Worm (Caenorhabditis elegans) whole organism, young adult: ENCODE results near the gene F28F8.9.
A peak's percentile ranks its signal among the peaks of the same experiment; 100 is the strongest.

Experiments
- B0336.3 ChIP-seq: fragments of 200-800 bp; sonication (Bioruptor generic); IDR thresholded peaks from 2 replicates; pipeline ENCODE4 v1.3.6; 2022; ENCODE audit warnings: missing genetic modification characterization, missing compliant biosample characterization
- C17E4.6 ChIP-seq: fragments of 200-800 bp; sonication (Bioruptor generic); IDR thresholded peaks from 2 replicates; pipeline ENCODE4 v1.3.6; 2022; ENCODE audit warnings: missing genetic modification reagents, missing genetic modification characterization, missing compliant biosample characterization
- D2030.7 ChIP-seq: fragments of 200-800 bp; sonication (Bioruptor generic); IDR thresholded peaks from 2 replicates; pipeline ENCODE4 v1.3.6; 2022; ENCODE audit warnings: missing genetic modification reagents, missing genetic modification characterization, missing compliant biosample characterization
- F49E8.2 ChIP-seq: sonication (generic microtip); optimal IDR thresholded peaks from 3 replicates; lab custom pipeline; 2017; ENCODE audit warnings: missing genetic modification characterization, mild to moderate bottlenecking, missing compliant biosample characterization, antibody characterized with exemption, moderate library complexity; ENCODE audit not compliant: insufficient read depth
- F52B5.7 ChIP-seq: sonication (generic microtip); optimal IDR thresholded peaks from 2 replicates; lab custom pipeline; 2016; ENCODE audit warnings: mild to moderate bottlenecking, missing genetic modification characterization, missing compliant biosample characterization
- K12H6.12 ChIP-seq: fragments of 200-800 bp; sonication (Bioruptor generic); optimal IDR thresholded peaks from 2 replicates; lab custom pipeline; 2018; ENCODE audit warnings: mild to moderate bottlenecking, missing genetic modification characterization, missing compliant biosample characterization
- T26A5.8 ChIP-seq: sonication (generic microtip); optimal IDR thresholded peaks from 2 replicates; lab custom pipeline; 2016; ENCODE audit warnings: missing genetic modification characterization, missing compliant biosample characterization
- Y53F4B.3 ChIP-seq: fragments of 200-800 bp; sonication (Bioruptor generic); IDR thresholded peaks from 2 replicates; pipeline ENCODE4 v1.3.6; 2022; ENCODE audit warnings: missing genetic modification reagents, missing genetic modification characterization, missing compliant biosample characterization
- Y67H2A.10 ChIP-seq: fragments of 200-800 bp; sonication (Bioruptor generic); conservative IDR thresholded peaks from 2 replicates; pipeline ENCODE4 v1.3.6; 2022; ENCODE audit warnings: missing genetic modification reagents, missing genetic modification characterization, missing compliant biosample characterization
- ZK185.1 ChIP-seq: sonication (generic microtip); optimal IDR thresholded peaks from 2 replicates; lab custom pipeline; 2016; ENCODE audit warnings: mild to moderate bottlenecking, missing genetic modification characterization, missing compliant biosample characterization; ENCODE audit not compliant: poor library complexity, severe bottlenecking
- aptf-2 ChIP-seq: fragments of 200-800 bp; sonication (Bioruptor generic); conservative IDR thresholded peaks from 2 replicates; pipeline ENCODE4 v1.3.6; 2022; ENCODE audit warnings: missing genetic modification reagents, missing genetic modification characterization, missing compliant biosample characterization
- atf-7 ChIP-seq: sonication (generic microtip); optimal IDR thresholded peaks from 2 replicates; lab custom pipeline; 2017; ENCODE audit warnings: mild to moderate bottlenecking, missing genetic modification characterization, missing compliant biosample characterization
- bed-1 ChIP-seq: fragments of 200-800 bp; sonication (Bioruptor generic); IDR thresholded peaks from 2 replicates; pipeline ENCODE4 v1.3.6; 2022; ENCODE audit warnings: missing genetic modification reagents, missing genetic modification characterization, missing compliant biosample characterization
- bed-2 ChIP-seq: fragments of 200-800 bp; sonication (Bioruptor generic); IDR thresholded peaks from 2 replicates; pipeline ENCODE4 v1.3.6; 2022; ENCODE audit warnings: missing genetic modification reagents, missing genetic modification characterization, missing compliant biosample characterization
- ccch-3 ChIP-seq: fragments of 200-800 bp; sonication (Bioruptor generic); optimal IDR thresholded peaks from 2 replicates; lab custom pipeline; 2018; ENCODE audit warnings: mild to moderate bottlenecking, missing genetic modification characterization, missing compliant biosample characterization
- ceh-100 ChIP-seq: fragments of 200-800 bp; sonication (Bioruptor generic); IDR thresholded peaks from 2 replicates; pipeline ENCODE4 v1.3.6; 2022; ENCODE audit warnings: missing genetic modification reagents, missing genetic modification characterization, missing compliant biosample characterization
- ceh-91 ChIP-seq: fragments of 200-800 bp; sonication (Bioruptor generic); IDR thresholded peaks from 2 replicates; pipeline ENCODE4 v1.3.6; 2022; ENCODE audit warnings: missing genetic modification reagents, missing genetic modification characterization, missing compliant biosample characterization
- dpff-1 ChIP-seq: sonication (generic microtip); optimal IDR thresholded peaks from 2 replicates; lab custom pipeline; 2017; ENCODE audit warnings: mild to moderate bottlenecking, missing genetic modification characterization, missing compliant biosample characterization
- dpl-1 ChIP-seq: fragments of 150-350 bp; optimal IDR thresholded peaks from 2 replicates; lab custom pipeline; 2014; ENCODE audit warnings: missing biosample characterization, missing genetic modification reagents, missing genetic modification characterization
- egl-18 ChIP-seq: fragments of 200-800 bp; sonication (Bioruptor generic); IDR thresholded peaks from 2 replicates; pipeline ENCODE4 v1.3.6; 2022; ENCODE audit warnings: missing genetic modification reagents, missing genetic modification characterization, missing compliant biosample characterization
- egrh-3 ChIP-seq: fragments of 200-800 bp; sonication (Bioruptor generic); IDR thresholded peaks from 2 replicates; pipeline ENCODE4 v1.3.6; 2022; ENCODE audit warnings: missing genetic modification reagents, missing genetic modification characterization, missing compliant biosample characterization
- hlh-26 ChIP-seq: fragments of 200-800 bp; sonication (Bioruptor generic); conservative IDR thresholded peaks from 2 replicates; pipeline ENCODE4 v1.3.6; 2022; ENCODE audit warnings: missing genetic modification reagents, missing genetic modification characterization, missing compliant biosample characterization
- hmg-1.2 ChIP-seq: fragments of 200-800 bp; sonication (Bioruptor generic); IDR thresholded peaks from 2 replicates; pipeline ENCODE4 v1.3.6; 2022; ENCODE audit warnings: missing genetic modification reagents, missing genetic modification characterization, missing compliant biosample characterization
- hmg-20 ChIP-seq: fragments of 200-800 bp; sonication (Bioruptor generic); IDR thresholded peaks from 2 replicates; pipeline ENCODE4 v1.3.6; 2022; ENCODE audit warnings: missing genetic modification reagents, missing genetic modification characterization, missing compliant biosample characterization
- hrde-1 ChIP-seq: sonication (generic microtip); optimal IDR thresholded peaks from 2 replicates; lab custom pipeline; 2016; ENCODE audit warnings: missing genetic modification characterization, mild to moderate bottlenecking, missing compliant biosample characterization, moderate library complexity, missing genotype, missing genetic modification reagents, borderline replicate concordance
- let-526 ChIP-seq: fragments of 200-800 bp; sonication (Bioruptor generic); IDR thresholded peaks from 2 replicates; pipeline ENCODE4 v1.3.6; 2022; ENCODE audit warnings: missing genetic modification reagents, missing genetic modification characterization, missing compliant biosample characterization
- let-607 ChIP-seq, 2 experiments: fragments of 200-800 bp in 1 of 2; sonication (Bioruptor generic) in 1 of 2; sonication (generic microtip) in 1 of 2; optimal IDR thresholded peaks; 2 replicates each; lab custom pipeline; 2016 to 2018; ENCODE audit warnings: mild to moderate bottlenecking in 2 of 2, missing compliant biosample characterization in 2 of 2, missing genetic modification characterization in 2 of 2, moderate library complexity in 2 of 2, missing genotype in 1 of 2
- lin-26 ChIP-seq: fragments of 200-800 bp; sonication (Bioruptor generic); IDR thresholded peaks from 2 replicates; pipeline ENCODE4 v1.3.6; 2022; ENCODE audit warnings: missing genetic modification reagents, missing genetic modification characterization, missing compliant biosample characterization
- lin-54 ChIP-seq: fragments of 200-800 bp; sonication (Bioruptor generic); optimal IDR thresholded peaks from 2 replicates; lab custom pipeline; 2018; ENCODE audit warnings: mild to moderate bottlenecking, missing genetic modification characterization, missing compliant biosample characterization
- lsy-27 ChIP-seq: sonication (generic microtip); optimal IDR thresholded peaks from 2 replicates; lab custom pipeline; 2017; ENCODE audit warnings: missing genetic modification characterization, mild to moderate bottlenecking, missing compliant biosample characterization, antibody characterized with exemption, missing genotype, borderline replicate concordance; ENCODE audit not compliant: insufficient read depth
- madf-10 ChIP-seq: sonication (generic microtip); optimal IDR thresholded peaks from 2 replicates; lab custom pipeline; 2016; ENCODE audit warnings: mild to moderate bottlenecking, missing genetic modification characterization, missing compliant biosample characterization
- madf-6 ChIP-seq: fragments of 200-800 bp; sonication (Bioruptor generic); IDR thresholded peaks from 2 replicates; pipeline ENCODE4 v1.3.6; 2022; ENCODE audit warnings: missing genetic modification reagents, missing genetic modification characterization, missing compliant biosample characterization
- mes-4 ChIP-seq: sonication (generic microtip); optimal IDR thresholded peaks from 2 replicates; lab custom pipeline; 2016; ENCODE audit warnings: missing genotype, missing genetic modification characterization, missing compliant biosample characterization
- mxl-1 ChIP-seq: sonication (generic microtip); optimal IDR thresholded peaks from 2 replicates; lab custom pipeline; 2016; ENCODE audit warnings: missing genetic modification characterization, missing compliant biosample characterization
- nfya-2 ChIP-seq: fragments of 200-800 bp; sonication (Bioruptor generic); IDR thresholded peaks from 2 replicates; pipeline ENCODE4 v1.3.6; 2022; ENCODE audit warnings: missing genetic modification reagents, missing genetic modification characterization, missing compliant biosample characterization
- nfyb-1 ChIP-seq: fragments of 200-800 bp; sonication (Bioruptor generic); IDR thresholded peaks from 2 replicates; pipeline ENCODE4 v1.3.6; 2022; ENCODE audit warnings: missing genetic modification reagents, missing genetic modification characterization, missing compliant biosample characterization
- nhr-120 ChIP-seq: fragments of 200-800 bp; sonication (Bioruptor generic); IDR thresholded peaks from 2 replicates; pipeline ENCODE4 v1.3.6; 2022; ENCODE audit warnings: missing genetic modification characterization, missing compliant biosample characterization
- nhr-90 ChIP-seq: sonication (generic microtip); optimal IDR thresholded peaks from 2 replicates; lab custom pipeline; 2016; ENCODE audit warnings: missing genotype, mild to moderate bottlenecking, missing genetic modification characterization, missing compliant biosample characterization
- rcor-1 ChIP-seq: fragments of 200-800 bp; sonication (Bioruptor generic); IDR thresholded peaks from 2 replicates; pipeline ENCODE4 v1.3.6; 2022; ENCODE audit warnings: missing genetic modification reagents, missing genetic modification characterization, missing compliant biosample characterization
- snpc-1.3 ChIP-seq: sonication (generic microtip); optimal IDR thresholded peaks from 2 replicates; lab custom pipeline; 2017; ENCODE audit warnings: missing genetic modification characterization, mild to moderate bottlenecking, missing compliant biosample characterization, antibody characterized with exemption, moderate library complexity, missing genotype, missing genetic modification reagents; ENCODE audit not compliant: insufficient read depth
- snpc-3.4 ChIP-seq: sonication (generic microtip); optimal IDR thresholded peaks from 2 replicates; lab custom pipeline; 2017; ENCODE audit warnings: missing genetic modification characterization, mild to moderate bottlenecking, missing compliant biosample characterization, antibody characterized with exemption, moderate library complexity, missing genotype, missing genetic modification reagents
- unc-130 ChIP-seq: sonication (generic microtip); optimal IDR thresholded peaks from 2 replicates; lab custom pipeline; 2016; ENCODE audit warnings: missing genetic modification reagents, missing genetic modification characterization, missing compliant biosample characterization
- zim-3 ChIP-seq: sonication (generic microtip); optimal IDR thresholded peaks from 2 replicates; lab custom pipeline; 2017; ENCODE audit warnings: mild to moderate bottlenecking, missing genetic modification characterization, moderate library complexity, missing compliant biosample characterization
- ztf-25 ChIP-seq: fragments of 200-800 bp; sonication (Bioruptor generic); IDR thresholded peaks from 2 replicates; pipeline ENCODE4 v1.3.6; 2022; ENCODE audit warnings: missing genetic modification reagents, missing genetic modification characterization, missing compliant biosample characterization
- ztf-26 ChIP-seq: sonication (generic microtip); optimal IDR thresholded peaks from 2 replicates; lab custom pipeline; 2017; ENCODE audit warnings: missing genetic modification characterization, missing compliant biosample characterization
- ztf-28 ChIP-seq: fragments of 200-800 bp; sonication (Bioruptor generic); IDR thresholded peaks from 2 replicates; pipeline ENCODE4 v1.3.6; 2022; ENCODE audit warnings: missing genetic modification reagents, missing genetic modification characterization, missing compliant biosample characterization
- ztf-3 ChIP-seq: fragments of 200-800 bp; sonication (Bioruptor generic); optimal IDR thresholded peaks from 2 replicates; lab custom pipeline; 2018; ENCODE audit warnings: mild to moderate bottlenecking, missing genetic modification characterization, missing compliant biosample characterization

The F28F8.9 gene

DNA sequence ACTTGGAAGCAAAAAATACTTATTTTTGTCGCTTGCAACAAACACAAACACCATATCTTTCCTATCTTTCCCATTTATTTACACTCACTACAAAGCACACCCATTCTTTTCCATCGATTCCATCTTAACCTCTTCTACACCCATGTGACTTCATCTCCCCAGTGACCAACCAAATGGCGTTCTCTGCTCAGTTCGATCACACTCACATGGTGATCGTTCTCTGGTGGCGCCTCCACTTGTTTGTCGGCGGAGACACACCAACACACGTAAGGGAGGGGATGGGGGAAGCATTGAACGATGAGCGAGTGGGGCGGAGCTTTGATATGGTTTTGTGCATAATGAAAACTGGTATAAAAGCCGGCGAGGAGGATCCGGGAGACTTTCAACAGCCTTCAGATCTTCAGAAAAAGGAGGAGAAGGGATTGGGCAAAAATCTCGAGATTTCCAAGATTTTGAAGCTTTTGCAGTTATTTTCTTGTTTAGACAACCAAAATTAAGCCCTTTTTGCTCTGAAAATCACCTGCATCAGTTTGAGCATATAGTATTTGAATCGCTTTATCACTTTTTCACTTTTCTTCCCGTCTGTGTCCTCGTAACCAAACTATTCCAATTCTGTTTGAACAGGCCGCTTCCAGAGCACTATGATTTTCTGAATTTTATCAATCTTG is 11.8 kb downstream of the F28F8.9 start:
- TF ChIP-seq T26A5.8 (tag; lab: Kevin White, UChicago) (no peak), ztf-26 (peak; percentile 58), dpff-1 (tag; lab: Kevin White, UChicago) (no peak), ZK185.1 (tag; lab: Kevin White, UChicago) (peak; percentile 52), unc-130 (no peak), ztf-28 (no peak), lin-26 (GFP tag; lab: Robert Waterston, UW) (0 out of 2 replicates have a peak, but pooled peaks have one; percentile 50), C17E4.6 (GFP tag; lab: Robert Waterston, UW) (no peak), nfya-2 (GFP tag; lab: Robert Waterston, UW) (no peak), F49E8.2 (tag; lab: Kevin White, UChicago) (no peak), egl-18 (GFP tag; lab: Robert Waterston, UW) (no peak), bed-2 (GFP tag; lab: Robert Waterston, UW) (no peak), ceh-91 (no peak), hmg-20 (GFP tag; lab: Robert Waterston, UW) (no peak), ceh-100 (no peak), rcor-1 (GFP tag; lab: Robert Waterston, UW) (no peak), D2030.7 (no peak), atf-7 (tag; lab: Kevin White, UChicago) (no peak), let-526 (0 out of 2 replicates have a peak, but pooled peaks have one; percentile 55), ztf-3 (no peak), nhr-120 (GFP tag; lab: Robert Waterston, UW) (no peak), B0336.3 (GFP tag; lab: Robert Waterston, UW) (peak; percentile 40; the same call in 1 of the 2 replicates), let-607 (tag; optimal IDR thresholded peaks at IDR 0.05; lab: Kevin White, UChicago) (no peak), snpc-1.3 (tag; lab: Kevin White, UChicago) (no peak), madf-10 (tag; lab: Kevin White, UChicago) (peak; percentile 14), aptf-2 (no peak), Y67H2A.10 (GFP tag; lab: Robert Waterston, UW) (no peak), F52B5.7 (no peak), lsy-27 (tag; lab: Kevin White, UChicago) (no peak), zim-3 (tag; lab: Kevin White, UChicago) (no peak), ztf-25 (no peak), hlh-26 (GFP tag; lab: Robert Waterston, UW) (no peak), dpl-1 (GFP tag; lab: Kevin White, UChicago) (no peak), hrde-1 (tag; lab: Kevin White, UChicago) (no peak), mes-4 (tag; lab: Kevin White, UChicago) (no peak), Y53F4B.3 (no peak), lin-54 (GFP tag; lab: Kevin White, UChicago) (peak; percentile 37), madf-6 (GFP tag; lab: Robert Waterston, UW) (no peak), egrh-3 (GFP tag; lab: Robert Waterston, UW) (no peak), nhr-90 (tag; lab: Kevin White, UChicago) (no peak), ccch-3 (GFP tag; lab: Kevin White, UChicago) (no peak), K12H6.12 (tag; lab: Kevin White, UChicago) (peak; percentile 78), hmg-1.2 (GFP tag; lab: Robert Waterston, UW) (peak; percentile 33; the same call in 1 of the 2 replicates), nfyb-1 (GFP tag; lab: Robert Waterston, UW) (0 out of 2 replicates have a peak, but pooled peaks have one; percentile 15), snpc-3.4 (no peak), bed-1 (GFP tag; lab: Robert Waterston, UW) (no peak), mxl-1 (no peak)
